Fruit fly (Drosophila melanogaster) whole organism, adult: ENCODE results near the gene Alg7.

Experiments used
- CG11617 ChIP-seq: fragments of 200-800 bp; sonication (Bioruptor generic); optimal IDR thresholded peaks from 2 replicates; lab custom pipeline; 2017; ENCODE audit warnings: mild to moderate bottlenecking, missing biosample characterization, missing genetic modification reagents, missing genetic modification characterization
- CG12768 ChIP-seq: fragments of 200-800 bp; sonication (Bioruptor generic); optimal IDR thresholded peaks from 2 replicates; lab custom pipeline; 2017; ENCODE audit warnings: missing biosample characterization, missing genetic modification characterization, mild to moderate bottlenecking, moderate library complexity, missing genetic modification reagents
- CG14711 ChIP-seq: fragments of 200-800 bp; sonication (Bioruptor generic); optimal IDR thresholded peaks from 2 replicates; lab custom pipeline; 2018; ENCODE audit warnings: missing biosample characterization, mild to moderate bottlenecking, missing genetic modification characterization, moderate library complexity
- CG1620 ChIP-seq: fragments of 200-800 bp; sonication (Bioruptor generic); optimal IDR thresholded peaks from 2 replicates; lab custom pipeline; 2016; ENCODE audit warnings: missing biosample characterization, missing genetic modification characterization
- CG33017 ChIP-seq: fragments of 200-800 bp; sonication (Bioruptor generic); optimal IDR thresholded peaks from 2 replicates; lab custom pipeline; 2018; ENCODE audit warnings: missing biosample characterization, mild to moderate bottlenecking, missing genetic modification characterization, moderate library complexity
- CG5204 ChIP-seq: fragments of 200-800 bp; sonication (Bioruptor generic); optimal IDR thresholded peaks from 2 replicates; lab custom pipeline; 2016; ENCODE audit warnings: missing biosample characterization, missing genetic modification characterization
- CG7045 ChIP-seq: fragments of 200-800 bp; sonication (Bioruptor generic); optimal IDR thresholded peaks from 2 replicates; lab custom pipeline; 2017; ENCODE audit warnings: missing biosample characterization, mild to moderate bottlenecking, missing genetic modification characterization
- CG7101 ChIP-seq: fragments of 200-800 bp; sonication (Bioruptor generic); optimal IDR thresholded peaks from 2 replicates; lab custom pipeline; 2018; ENCODE audit warnings: missing biosample characterization, mild to moderate bottlenecking, missing genetic modification characterization, moderate library complexity
- Clk ChIP-seq: fragments of 200-800 bp; sonication (Bioruptor generic); optimal IDR thresholded peaks from 2 replicates; lab custom pipeline; 2017; ENCODE audit warnings: missing biosample characterization, missing genetic modification characterization
- Crg-1 ChIP-seq: fragments of 200-800 bp; sonication (Bioruptor generic); optimal IDR thresholded peaks from 2 replicates; lab custom pipeline; 2016; ENCODE audit warnings: missing biosample characterization, missing genetic modification characterization
- Hr96 ChIP-seq: fragments of 200-800 bp; sonication (Bioruptor generic); optimal IDR thresholded peaks from 2 replicates; lab custom pipeline; 2016; ENCODE audit warnings: missing biosample characterization, missing genetic modification characterization
- Mnt ChIP-seq: fragments of 200-800 bp; sonication (Bioruptor generic); optimal IDR thresholded peaks from 2 replicates; lab custom pipeline; 2016; ENCODE audit warnings: missing biosample characterization, mild to moderate bottlenecking, missing genetic modification characterization
- bab1 ChIP-seq: fragments of 200-800 bp; sonication (Bioruptor generic); optimal IDR thresholded peaks from 3 replicates; lab custom pipeline; 2019; ENCODE audit warnings: missing biosample characterization, mild to moderate bottlenecking, missing genetic modification characterization, moderate library complexity
- cic ChIP-seq: fragments of 200-800 bp; sonication (Bioruptor generic); optimal IDR thresholded peaks from 2 replicates; lab custom pipeline; 2017; ENCODE audit warnings: missing biosample characterization, mild to moderate bottlenecking, missing genetic modification characterization, moderate library complexity
- cnc ChIP-seq, 2 experiments: fragments of >200 bp; optimal IDR thresholded peaks; 2 replicates each; lab custom pipeline; 2017
- kay ChIP-seq: fragments of 200-800 bp; sonication (Bioruptor generic); peaks from one replicate; lab custom pipeline; 2016; ENCODE audit warnings: missing biosample characterization, missing genetic modification characterization, borderline replicate concordance
- ovo ChIP-seq: fragments of 200-800 bp; sonication (Bioruptor generic); optimal IDR thresholded peaks from 2 replicates; lab custom pipeline; 2016; ENCODE audit warnings: missing biosample characterization, missing genetic modification characterization
- pad ChIP-seq: fragments of 200-800 bp; sonication (Bioruptor generic); optimal IDR thresholded peaks from 3 replicates; lab custom pipeline; 2017; ENCODE audit warnings: missing biosample characterization, missing genetic modification characterization, mild to moderate bottlenecking, moderate library complexity, missing genetic modification reagents
- tj ChIP-seq: fragments of 200-800 bp; sonication (Bioruptor generic); optimal IDR thresholded peaks from 3 replicates; lab custom pipeline; 2017; ENCODE audit warnings: missing biosample characterization, mild to moderate bottlenecking, missing genetic modification characterization, moderate library complexity
- toe ChIP-seq: fragments of 200-800 bp; sonication (Bioruptor generic); optimal IDR thresholded peaks from 2 replicates; lab custom pipeline; 2016; ENCODE audit warnings: missing biosample characterization, missing genetic modification characterization

Alg7 gene

dm6 chr2L:13164994-13165801, 13.8 kb upstream of the Alg7 start, which contains the start of gene Sirt1:
Sirt1 (plus strand) TSS chr2L:13165564.
- TF ChIP-seq Clk (GFP tag; lab: Kevin White, UChicago) = no peak
- peak; percentile 99 for TF ChIP-seq kay
- TF ChIP-seq CG7045 (GFP tag; lab: Kevin White, UChicago) = peak; percentile 79
- no peak for TF ChIP-seq toe (GFP tag; lab: Kevin White, UChicago)
- TF ChIP-seq Hr96 (GFP tag; lab: Kevin White, UChicago) = no peak
- peak; percentile 88 for TF ChIP-seq cic
- TF ChIP-seq CG12768 (GFP tag; lab: Kevin White, UChicago) = peak; percentile 78
- peak; percentile 23 for TF ChIP-seq Crg-1 (GFP tag; lab: Kevin White, UChicago)
- peak; percentile 82 for TF ChIP-seq Mnt (GFP tag; lab: Kevin White, UChicago)
- TF ChIP-seq CG1620 (GFP tag; lab: Kevin White, UChicago) = peak; percentile 46
- TF ChIP-seq CG7101 (tag; lab: Kevin White, UChicago) = peak; percentile 86
- peak; percentile 76 for TF ChIP-seq pad (GFP tag; lab: Kevin White, UChicago)
- TF ChIP-seq CG33017 (tag; lab: Kevin White, UChicago) = peak; percentile 73
- no peak for TF ChIP-seq tj (GFP tag; lab: Kevin White, UChicago)
- no peak for TF ChIP-seq CG5204
- TF ChIP-seq ovo (GFP tag; lab: Kevin White, UChicago) = peak; percentile 55
- peak; percentile 85 for TF ChIP-seq CG11617 (GFP tag; lab: Kevin White, UChicago)
- peak; percentile 79 for TF ChIP-seq CG14711 (tag; lab: Kevin White, UChicago)
- peak; percentile 43 for TF ChIP-seq bab1 (GFP tag; lab: Kevin White, UChicago)
- peak in 1 of 2 experiments; percentile 12 for TF ChIP-seq cnc (optimal IDR thresholded peaks at IDR 0.05; lab: Kevin White, UChicago)

- TF ChIP-seq tj (GFP tag; lab: Kevin White, UChicago) (peak; percentile 88), cic (peak; percentile 60), Mnt (GFP tag; lab: Kevin White, UChicago) (peak; percentile 37), CG12768 (GFP tag; lab: Kevin White, UChicago) (no peak)
These were observed 13.2 kb upstream of the Alg7 start, which contains the start of gene DnaJ-H for dm6 chr2L:13165802-13166347. DnaJ-H (minus strand) TSS chr2L:13166072.

dm6 chr2L:13176123-13176522, 2.9 kb upstream of the Alg7 start, which contains the start of gene CG43925:
CG43925 (plus strand) TSS chr2L:13176423.
- no peak for TF ChIP-seq CG14711 (tag; lab: Kevin White, UChicago)
- TF ChIP-seq Hr96 (GFP tag; lab: Kevin White, UChicago) = no peak
- no peak for TF ChIP-seq kay
- no peak for TF ChIP-seq CG7101 (tag; lab: Kevin White, UChicago)
- TF ChIP-seq toe (GFP tag; lab: Kevin White, UChicago) = no peak
- no peak for TF ChIP-seq CG11617 (GFP tag; lab: Kevin White, UChicago)
- no peak for TF ChIP-seq CG7045 (GFP tag; lab: Kevin White, UChicago)
- TF ChIP-seq bab1 (GFP tag; lab: Kevin White, UChicago) = no peak
- TF ChIP-seq tj (GFP tag; lab: Kevin White, UChicago) = no peak
- no peak for TF ChIP-seq cic
- TF ChIP-seq Mnt (GFP tag; lab: Kevin White, UChicago) = no peak
- no peak for TF ChIP-seq Crg-1 (GFP tag; lab: Kevin White, UChicago)
- TF ChIP-seq CG5204 = no peak
- no peak for TF ChIP-seq CG33017 (tag; lab: Kevin White, UChicago)
- no peak for TF ChIP-seq pad (GFP tag; lab: Kevin White, UChicago)
- TF ChIP-seq CG1620 (GFP tag; lab: Kevin White, UChicago) = no peak
- no peak for TF ChIP-seq CG12768 (GFP tag; lab: Kevin White, UChicago)
- no peak for TF ChIP-seq Clk (GFP tag; lab: Kevin White, UChicago)
- no peak for TF ChIP-seq ovo (GFP tag; lab: Kevin White, UChicago)
- TF ChIP-seq cnc (optimal IDR thresholded peaks at IDR 0.05; lab: Kevin White, UChicago) = no peak

- TF ChIP-seq pad (GFP tag; lab: Kevin White, UChicago) (peak; percentile 80), Mnt (GFP tag; lab: Kevin White, UChicago) (peak; percentile 81), tj (GFP tag; lab: Kevin White, UChicago) (peak; percentile 93), CG7045 (GFP tag; lab: Kevin White, UChicago) (peak; percentile 82), CG1620 (GFP tag; lab: Kevin White, UChicago) (peak; percentile 91), CG14711 (tag; lab: Kevin White, UChicago) (peak; percentile 74), Hr96 (GFP tag; lab: Kevin White, UChicago) (peak; percentile 88), toe (GFP tag; lab: Kevin White, UChicago) (peak; percentile 95), CG33017 (tag; lab: Kevin White, UChicago) (peak; percentile 82), Clk (GFP tag; lab: Kevin White, UChicago) (peak; percentile 88), CG5204 (no peak), cnc (optimal IDR thresholded peaks at IDR 0.05; lab: Kevin White, UChicago) (peak in 1 of 2 experiments; percentile 80), cic (peak; percentile 57), kay (no peak), CG11617 (GFP tag; lab: Kevin White, UChicago) (peak; percentile 88), Crg-1 (GFP tag; lab: Kevin White, UChicago) (peak; percentile 83), CG12768 (GFP tag; lab: Kevin White, UChicago) (peak; percentile 85), bab1 (GFP tag; lab: Kevin White, UChicago) (peak; percentile 85), ovo (GFP tag; lab: Kevin White, UChicago) (peak; percentile 74), CG7101 (tag; lab: Kevin White, UChicago) (peak; percentile 83)
These were observed 2.3 kb upstream of the Alg7 start, which contains the start of the genes Sfmbt and CG5439 for dm6 chr2L:13176701-13177249. Sfmbt (minus strand) TSS chr2L:13176785. CG5439 (plus strand) TSS chr2L:13177150.
